Fruit fly (Drosophila melanogaster): ENCODE data around the gene CG34452.

Gene CG34452

dm6 chr3L:15646182-15646581, 41.5 kb downstream of the CG34452 start (continued):
- TF ChIP-seq CG7786 (GFP tag; optimal IDR thresholded peaks at IDR 0.05) (no peak), Stat92E (GFP tag; optimal IDR thresholded peaks at IDR 0.05) (no peak), bsh (GFP tag; optimal IDR thresholded peaks at IDR 0.05) (peak in 1 of 2 experiments; percentile 29), CG12071 (GFP tag; optimal IDR thresholded peaks at IDR 0.05) (no peak), sd (tag; optimal IDR thresholded peaks at IDR 0.05) (no peak), CG3838 (GFP tag; optimal IDR thresholded peaks at IDR 0.05) (no peak), CG17361 (GFP tag; IDR thresholded peaks at IDR 0.05) (no peak), trem (tag; optimal IDR thresholded peaks at IDR 0.05) (peak; percentile 4), Ssrp (tag; optimal IDR thresholded peaks at IDR 0.05) (peak; percentile 5), Fer3 (tag; optimal IDR thresholded peaks at IDR 0.05) (no peak), schlank (tag; optimal IDR thresholded peaks at IDR 0.05) (no peak), CG7839 (tag; optimal IDR thresholded peaks at IDR 0.05) (peak; percentile 3), jing (GFP tag; optimal IDR thresholded peaks at IDR 0.05) (no peak), repo (GFP tag; optimal IDR thresholded peaks at IDR 0.05) (no peak), Sox102F (GFP tag; optimal IDR thresholded peaks at IDR 0.05) (peak; percentile 13), CG10543 (GFP tag; optimal IDR thresholded peaks at IDR 0.05) (no peak)

- TF ChIP-seq Taf1 (GFP tag; IDR thresholded peaks at IDR 0.05) (0 out of 2 replicates have a peak, but pooled peaks have one; percentile 15), Xrp1 (GFP tag; IDR thresholded peaks at IDR 0.05) (0 out of 2 replicates have a peak, but pooled peaks have one; percentile 16), CG10979 (tag; optimal IDR thresholded peaks at IDR 0.05) (peak; percentile 9), CG14710 (tag; optimal IDR thresholded peaks at IDR 0.05) (peak; percentile 8), Blimp-1 (GFP tag; optimal IDR thresholded peaks at IDR 0.05) (peak; percentile 12), psq (GFP tag; optimal IDR thresholded peaks at IDR 0.05) (no peak), ftz-f1 (GFP tag; optimal IDR thresholded peaks at IDR 0.05) (no peak), sens (GFP tag) (peak; percentile 67)
These were observed 46.1 kb downstream of the CG34452 start for dm6 chr3L:15641590-15642019.

dm6 chr3L:15639978-15640377, 47.7 kb downstream of the CG34452 start:
- peak; percentile 1 for TF ChIP-seq NC2β (GFP tag; optimal IDR thresholded peaks at IDR 0.05)
- no peak for TF ChIP-seq al (GFP tag; IDR thresholded peaks at IDR 0.05)
- TF ChIP-seq crol (GFP tag; IDR thresholded peaks at IDR 0.05): no peak
- no peak for TF ChIP-seq CG17186 (GFP tag; optimal IDR thresholded peaks at IDR 0.05)
- peak; percentile 10 for TF ChIP-seq pum (GFP tag; optimal IDR thresholded peaks at IDR 0.05)
- TF ChIP-seq Sox102F (GFP tag; optimal IDR thresholded peaks at IDR 0.05): no peak
- TF ChIP-seq wek (GFP tag; optimal IDR thresholded peaks at IDR 0.05): no peak
- no peak for TF ChIP-seq Doc2 (GFP tag; IDR thresholded peaks at IDR 0.05)
- TF ChIP-seq CG4820 (GFP tag; optimal IDR thresholded peaks at IDR 0.05): no peak
- TF ChIP-seq pnt (GFP tag; optimal IDR thresholded peaks at IDR 0.05): peak; percentile 16
- no peak for TF ChIP-seq CG4707 (GFP tag; optimal IDR thresholded peaks at IDR 0.05)
- TF ChIP-seq CG12769 (tag; optimal IDR thresholded peaks at IDR 0.05): no peak
- no peak for TF ChIP-seq tll (GFP tag; optimal IDR thresholded peaks at IDR 0.05)
- no peak for TF ChIP-seq dysf (GFP tag; IDR thresholded peaks at IDR 0.05)
- TF ChIP-seq ftz-f1 (GFP tag; optimal IDR thresholded peaks at IDR 0.05): no peak
- TF ChIP-seq gsb-n (tag; optimal IDR thresholded peaks at IDR 0.05): no peak
- no peak for TF ChIP-seq CG43689 (GFP tag; IDR thresholded peaks at IDR 0.05)
- peak in 1 of 2 experiments; percentile 32 for TF ChIP-seq bsh (GFP tag; optimal IDR thresholded peaks at IDR 0.05)
- TF ChIP-seq gt (GFP tag; IDR thresholded peaks at IDR 0.05): no peak
- TF ChIP-seq Awh (GFP tag; IDR thresholded peaks at IDR 0.05): no peak
- 0 out of 3 replicates have a peak, but pooled peaks have one; percentile 35 for TF ChIP-seq row (GFP tag; IDR thresholded peaks at IDR 0.05)
- no peak for TF ChIP-seq Dip2 (GFP tag; IDR thresholded peaks at IDR 0.05)
- TF ChIP-seq insv (GFP tag; optimal IDR thresholded peaks at IDR 0.05): no peak
- peak; percentile 21 for TF ChIP-seq fd102C (GFP tag; optimal IDR thresholded peaks at IDR 0.05)
- TF ChIP-seq CG7556 (GFP tag; optimal IDR thresholded peaks at IDR 0.05): peak; percentile 2
- no peak for TF ChIP-seq CG18599 (GFP tag; optimal IDR thresholded peaks at IDR 0.05)
- TF ChIP-seq trem (tag; optimal IDR thresholded peaks at IDR 0.05): peak; percentile 5
- peak in 1 of 2 experiments; percentile 40 for TF ChIP-seq chif (GFP tag; optimal IDR thresholded peaks at IDR 0.05)
